Fruit fly (Drosophila melanogaster) ovary, adult (tissue): ENCODE measurements around the gene nab.

Source experiments
- CG17801 ChIP-seq: fragments of 200-800 bp; optimal IDR thresholded peaks from 2 replicates; lab custom pipeline; 2019; ENCODE audit warnings: missing biosample characterization, mild to moderate bottlenecking, missing genetic modification characterization, moderate library complexity; ENCODE audit not compliant: partially characterized antibody

The nab gene

dm6 chr3L:4159264-4159663 lies 1.5 kb downstream of the nab start:
- TF ChIP-seq CG17801 (GFP tag; lab: Kevin White, UChicago): no peak

dm6 chr3L:4158361-4158760 lies 2.4 kb downstream of the nab start:
- no peak for TF ChIP-seq CG17801 (GFP tag; lab: Kevin White, UChicago)

dm6 chr3L:4157852-4158251 lies 2.9 kb downstream of the nab start:
- no peak for TF ChIP-seq CG17801 (GFP tag; lab: Kevin White, UChicago)

dm6 chr3L:4148406-4148975 lies 12.2 kb downstream of the nab start, which contains the start of gene CG1299:
TSS of gene CG1299 (plus strand) at chr3L:4148696.
- no peak for TF ChIP-seq CG17801 (GFP tag; lab: Kevin White, UChicago)

dm6 chr3L:4145229-4145628 lies 15.5 kb downstream of the nab start:
- TF ChIP-seq CG17801 (GFP tag; lab: Kevin White, UChicago): no peak

- TF ChIP-seq CG17801 (GFP tag; lab: Kevin White, UChicago): no peak
Measured at dm6 chr3L:4142064-4142463, 18.7 kb downstream of the nab start, which contains the start of gene CG32260. TSS of gene CG32260 (plus strand) at chr3L:4142364.

- TF ChIP-seq CG17801 (GFP tag; lab: Kevin White, UChicago): no peak
Measured at dm6 chr3L:4141167-4141566, 19.6 kb downstream of the nab start, which contains the start of gene Akh. TSS of gene Akh (plus strand) at chr3L:4141467.

- TF ChIP-seq CG17801 (GFP tag; lab: Kevin White, UChicago): peak; percentile 64
Measured at dm6 chr3L:4138804-4139521, 21.8 kb downstream of the nab start, which contains the start of the genes Rop and Ras64B. TSS of gene Rop (minus strand) at chr3L:4138996. TSS of gene Ras64B (plus strand) at chr3L:4139076.

- TF ChIP-seq CG17801 (GFP tag; lab: Kevin White, UChicago): no peak
Measured at dm6 chr3L:4135857-4136256, 24.9 kb downstream of the nab start, which contains the start of gene RfC4. TSS of gene RfC4 (minus strand) at chr3L:4136038.

dm6 chr3L:4133724-4134678 lies 26.7 kb downstream of the nab start, which contains the start of gene ens:
TSS of gene ens (minus strand) at chr3L:4134550.
- peak; percentile 35 for TF ChIP-seq CG17801 (GFP tag; lab: Kevin White, UChicago)

- no peak for TF ChIP-seq CG17801 (GFP tag; lab: Kevin White, UChicago)
Measured at dm6 chr3L:4132585-4132984, 28.1 kb downstream of the nab start.

- no peak for TF ChIP-seq CG17801 (GFP tag; lab: Kevin White, UChicago)
Measured at dm6 chr3L:4130743-4131142, 30.0 kb downstream of the nab start.

dm6 chr3L:4128579-4128978 lies 32.2 kb downstream of the nab start:
- TF ChIP-seq CG17801 (GFP tag; lab: Kevin White, UChicago): no peak

dm6 chr3L:4125709-4126108 lies 35.0 kb downstream of the nab start:
- no peak for TF ChIP-seq CG17801 (GFP tag; lab: Kevin White, UChicago)
